Fruit fly (Drosophila melanogaster) whole organism, embryonic: ENCODE data around the gene syd.
A peak's percentile ranks its signal among the peaks of the same experiment; 100 is the strongest.

ENCODE experiments used
- CG10959 ChIP-seq: fragments of 200-800 bp; sonication (Bioruptor generic); IDR thresholded peaks from 2 replicates; pipeline ENCODE4 v1.3.6; 2022; ENCODE audit warnings: missing biosample characterization, missing genetic modification characterization
- CG12071 ChIP-seq: fragments of 200-800 bp; sonication (Bioruptor generic); optimal IDR thresholded peaks from 3 replicates; lab custom pipeline; 2018; ENCODE audit warnings: missing biosample characterization, mild to moderate bottlenecking, missing genetic modification characterization
- CG12391 ChIP-seq: fragments of 200-800 bp; sonication (Bioruptor generic); optimal IDR thresholded peaks from 3 replicates; lab custom pipeline; 2018; ENCODE audit warnings: missing biosample characterization, mild to moderate bottlenecking, missing genetic modification characterization, moderate library complexity
- CG12769 ChIP-seq: fragments of 200-800 bp; sonication (Bioruptor generic); optimal IDR thresholded peaks from 2 replicates; lab custom pipeline; 2019; ENCODE audit warnings: missing biosample characterization, mild to moderate bottlenecking, missing genetic modification characterization, moderate library complexity
- CG13775 ChIP-seq: fragments of 200-800 bp; sonication (Bioruptor generic); optimal IDR thresholded peaks from 3 replicates; lab custom pipeline; 2017; ENCODE audit warnings: missing biosample characterization, mild to moderate bottlenecking, missing genetic modification characterization
- CG1529 ChIP-seq: fragments of 200-800 bp; sonication (Bioruptor generic); optimal IDR thresholded peaks from 3 replicates; lab custom pipeline; 2018; ENCODE audit warnings: missing biosample characterization, missing genetic modification characterization
- CG15696 ChIP-seq: fragments of 200-800 bp; sonication (Bioruptor generic); optimal IDR thresholded peaks from 2 replicates; lab custom pipeline; 2019; ENCODE audit warnings: missing biosample characterization, mild to moderate bottlenecking, missing genetic modification characterization, moderate library complexity
- CG1602 ChIP-seq: fragments of 200-800 bp; sonication (Bioruptor generic); optimal IDR thresholded peaks from 3 replicates; lab custom pipeline; 2016; ENCODE audit warnings: missing biosample characterization, missing genetic modification characterization
- CG17385 ChIP-seq: fragments of 200-800 bp; sonication (Bioruptor generic); optimal IDR thresholded peaks from 3 replicates; lab custom pipeline; 2018; ENCODE audit warnings: missing biosample characterization, mild to moderate bottlenecking, missing genetic modification characterization
- CG17829 ChIP-seq: fragments of 200-800 bp; optimal IDR thresholded peaks from 2 replicates; lab custom pipeline; 2019; ENCODE audit warnings: missing biosample characterization, mild to moderate bottlenecking, missing genetic modification characterization, moderate library complexity
- CG1832 ChIP-seq: fragments of 200-800 bp; sonication (Bioruptor generic); optimal IDR thresholded peaks from 2 replicates; lab custom pipeline; 2017; ENCODE audit warnings: missing biosample characterization, mild to moderate bottlenecking, missing genetic modification characterization, inconsistent platforms
- CG30020 ChIP-seq: fragments of 200-800 bp; optimal IDR thresholded peaks from 2 replicates; lab custom pipeline; 2019; ENCODE audit warnings: missing biosample characterization, mild to moderate bottlenecking, missing genetic modification characterization, moderate library complexity
- CG30403 ChIP-seq: fragments of 200-800 bp; sonication (Bioruptor generic); optimal IDR thresholded peaks from 3 replicates; lab custom pipeline; 2016; ENCODE audit warnings: missing biosample characterization, missing genetic modification characterization
- CG31388 ChIP-seq: fragments of 200-800 bp; sonication (Bioruptor generic); optimal IDR thresholded peaks from 2 replicates; lab custom pipeline; 2016; ENCODE audit warnings: missing biosample characterization, missing genetic modification characterization
- CG31441 ChIP-seq: fragments of 200-800 bp; sonication (Bioruptor generic); IDR thresholded peaks from 2 replicates; pipeline ENCODE4 v1.3.6; 2022; ENCODE audit warnings: missing biosample characterization, missing genetic modification characterization
- CG33557 ChIP-seq: fragments of 200-800 bp; sonication (Bioruptor generic); optimal IDR thresholded peaks from 2 replicates; lab custom pipeline; 2019; ENCODE audit warnings: missing biosample characterization, mild to moderate bottlenecking, missing genetic modification characterization, moderate library complexity
- CG34422 ChIP-seq: fragments of 200-800 bp; sonication (Bioruptor generic); IDR thresholded peaks from 3 replicates; pipeline ENCODE4 v1.3.6; 2022; ENCODE audit warnings: missing biosample characterization, missing genetic modification characterization
- CG3847 ChIP-seq: fragments of 200-800 bp; sonication (Bioruptor generic); IDR thresholded peaks from 2 replicates; pipeline ENCODE4 v1.3.6; 2022; ENCODE audit warnings: missing biosample characterization, missing genetic modification characterization
- CG4404 ChIP-seq: fragments of 200-800 bp; sonication (Bioruptor generic); IDR thresholded peaks from 2 replicates; pipeline ENCODE4 v1.3.6; 2022; ENCODE audit warnings: missing biosample characterization, missing genetic modification characterization
- CG4707 ChIP-seq: fragments of 200-800 bp; sonication (Bioruptor generic); optimal IDR thresholded peaks from 2 replicates; lab custom pipeline; 2018; ENCODE audit warnings: missing biosample characterization, mild to moderate bottlenecking, missing genetic modification characterization, moderate library complexity
- CG7556 ChIP-seq: fragments of 200-800 bp; sonication (Bioruptor generic); optimal IDR thresholded peaks from 2 replicates; lab custom pipeline; 2017; ENCODE audit warnings: missing biosample characterization, mild to moderate bottlenecking, missing genetic modification characterization
- CG8388 ChIP-seq: fragments of 200-800 bp; sonication (Bioruptor generic); optimal IDR thresholded peaks from 2 replicates; lab custom pipeline; 2019; ENCODE audit warnings: missing biosample characterization, mild to moderate bottlenecking, missing genetic modification characterization, moderate library complexity
- CG8924 ChIP-seq: fragments of 200-800 bp; optimal IDR thresholded peaks from 3 replicates; lab custom pipeline; 2019; ENCODE audit warnings: missing biosample characterization, mild to moderate bottlenecking, missing genetic modification characterization, moderate library complexity
- Chrac-16 ChIP-seq: fragments of 200-800 bp; sonication (Bioruptor generic); optimal IDR thresholded peaks from 3 replicates; lab custom pipeline; 2016; ENCODE audit warnings: missing biosample characterization, missing genetic modification characterization
- D ChIP-seq, 2 experiments: fragments of 200-800 bp in 1 of 2; fragments of >200 bp in 1 of 2; sonication (Bioruptor generic) in 1 of 2; optimal IDR thresholded peaks; 2 replicates in 1 of 2; 3 replicates in 1 of 2; lab custom pipeline; 2017; ENCODE audit warnings: mild to moderate bottlenecking in 1 of 2, missing biosample characterization in 1 of 2, missing genetic modification characterization in 1 of 2, missing genetic modification reagents in 1 of 2
- Dbx ChIP-seq: fragments of 200-800 bp; sonication (Bioruptor generic); IDR thresholded peaks from 3 replicates; pipeline ENCODE4 v1.3.6; 2022; ENCODE audit warnings: missing biosample characterization, missing genetic modification characterization
- HmgD ChIP-seq: fragments of 200-800 bp; sonication (Bioruptor generic); optimal IDR thresholded peaks from 3 replicates; lab custom pipeline; 2016; ENCODE audit warnings: missing biosample characterization, missing genetic modification characterization
- Med ChIP-seq: fragments of 200-800 bp; sonication (Bioruptor generic); peaks from one replicate; lab custom pipeline; 2016; ENCODE audit warnings: missing biosample characterization, missing genetic modification characterization, mild to moderate bottlenecking, inconsistent platforms, moderate library complexity
- Xrp1 ChIP-seq: fragments of 200-800 bp; sonication (Bioruptor generic); IDR thresholded peaks from 2 replicates; pipeline ENCODE4 v1.3.6; 2022; ENCODE audit warnings: missing biosample characterization, missing genetic modification characterization
- ab ChIP-seq: fragments of 200-800 bp; sonication (Bioruptor generic); optimal IDR thresholded peaks from 2 replicates; lab custom pipeline; 2016; ENCODE audit warnings: missing biosample characterization, missing genetic modification characterization
- az2 ChIP-seq: fragments of 200-800 bp; sonication (Bioruptor generic); optimal IDR thresholded peaks from 3 replicates; lab custom pipeline; 2016; ENCODE audit warnings: missing biosample characterization, missing genetic modification characterization
- bsh ChIP-seq, 2 experiments: fragments of 200-800 bp; sonication (Bioruptor generic); optimal IDR thresholded peaks; 2 replicates each; lab custom pipeline; 2017 to 2018; ENCODE audit warnings: mild to moderate bottlenecking in 2 of 2, missing biosample characterization in 2 of 2, missing genetic modification characterization in 2 of 2, moderate library complexity in 1 of 2
- dm ChIP-seq: fragments of 200-800 bp; sonication (Bioruptor generic); optimal IDR thresholded peaks from 3 replicates; lab custom pipeline; 2016; ENCODE audit warnings: missing biosample characterization, missing genetic modification characterization
- dmrt11E ChIP-seq: fragments of 200-800 bp; sonication (Bioruptor generic); optimal IDR thresholded peaks from 3 replicates; lab custom pipeline; 2018; ENCODE audit warnings: missing biosample characterization, mild to moderate bottlenecking, missing genetic modification characterization, moderate library complexity
- dmrt99B ChIP-seq: fragments of 200-800 bp; sonication (Bioruptor generic); optimal IDR thresholded peaks from 2 replicates; lab custom pipeline; 2018; ENCODE audit warnings: missing biosample characterization, mild to moderate bottlenecking, missing genetic modification characterization, moderate library complexity
- fd96Cb ChIP-seq: fragments of 200-800 bp; sonication (Bioruptor generic); optimal IDR thresholded peaks from 2 replicates; lab custom pipeline; 2018; ENCODE audit warnings: missing biosample characterization, mild to moderate bottlenecking, missing genetic modification characterization, moderate library complexity
- fru ChIP-seq: fragments of >200 bp; optimal IDR thresholded peaks from 2 replicates; lab custom pipeline; 2017
- gcm2 ChIP-seq: fragments of 200-800 bp; sonication (Bioruptor generic); optimal IDR thresholded peaks from 2 replicates; lab custom pipeline; 2016; ENCODE audit warnings: missing biosample characterization, missing genetic modification characterization
- gem ChIP-seq: fragments of 200-800 bp; sonication (Bioruptor generic); optimal IDR thresholded peaks from 2 replicates; lab custom pipeline; 2019; ENCODE audit warnings: missing biosample characterization, mild to moderate bottlenecking, missing genetic modification characterization, moderate library complexity
- luna ChIP-seq: fragments of 200-800 bp; sonication (Bioruptor generic); optimal IDR thresholded peaks from 2 replicates; lab custom pipeline; 2016; ENCODE audit warnings: missing biosample characterization, missing genetic modification characterization
- mam ChIP-seq: fragments of 200-800 bp; sonication (Bioruptor generic); optimal IDR thresholded peaks from 3 replicates; lab custom pipeline; 2016; ENCODE audit warnings: missing biosample characterization, missing genetic modification characterization
- pan ChIP-seq, 4 experiments: fragments of >200 bp in 3 of 4; fragments of 200-800 bp in 1 of 4; sonication (Bioruptor generic) in 1 of 4; optimal IDR thresholded peaks in 3 of 4; IDR thresholded peaks in 1 of 4; 2 replicates each; pipeline versions ENCODE4 v1.3.6 to Lab custom; 2017 to 2022; ENCODE audit warnings: missing biosample characterization in 2 of 4, missing genetic modification characterization in 2 of 4, mixed read lengths in 1 of 4
- peb ChIP-seq: fragments of 200-800 bp; sonication (Bioruptor generic); IDR thresholded peaks from 2 replicates; pipeline ENCODE4 v1.3.6; 2022; ENCODE audit warnings: missing biosample characterization, missing genetic modification characterization
- pum ChIP-seq: fragments of 200-800 bp; sonication (Bioruptor generic); optimal IDR thresholded peaks from 2 replicates; lab custom pipeline; 2016; ENCODE audit warnings: missing biosample characterization, missing genetic modification characterization
- sens ChIP-seq: fragments of 200-800 bp; sonication (Bioruptor generic); peaks from one replicate; lab custom pipeline; 2016; ENCODE audit warnings: missing biosample characterization, missing genetic modification characterization
- sim ChIP-seq: fragments of 200-800 bp; sonication (Bioruptor generic); IDR thresholded peaks from 2 replicates; pipeline ENCODE4 v1.3.6; 2022; ENCODE audit warnings: missing biosample characterization, missing genetic modification characterization
- tx ChIP-seq: fragments of 200-800 bp; sonication (Bioruptor generic); optimal IDR thresholded peaks from 2 replicates; lab custom pipeline; 2016; ENCODE audit warnings: missing biosample characterization, missing genetic modification characterization
- zen ChIP-seq: fragments of 200-800 bp; sonication (Bioruptor generic); optimal IDR thresholded peaks from 3 replicates; lab custom pipeline; 2018; ENCODE audit warnings: missing biosample characterization, mild to moderate bottlenecking, missing genetic modification characterization, moderate library complexity
- zen2 ChIP-seq: fragments of 200-800 bp; sonication (Bioruptor generic); IDR thresholded peaks from 3 replicates; pipeline ENCODE4 v1.3.6; 2022; ENCODE audit warnings: missing biosample characterization, missing genetic modification characterization; ENCODE audit not compliant: partially characterized antibody

Gene syd

dm6 chr3L:7953728-7954127 is 17.8 kb upstream of the syd start (continued):
- TF ChIP-seq CG1832 (no peak), CG3847 (GFP tag; lab: Robert Waterston, UW) (no peak), CG31441 (peak; percentile 29; the same call in 1 of the 2 replicates), CG12769 (tag; lab: Kevin White, UChicago) (no peak), D (optimal IDR thresholded peaks at IDR 0.05; lab: Kevin White, UChicago) (no peak), D (GFP tag; optimal IDR thresholded peaks at IDR 0.05; lab: Kevin White, UChicago) (peak; percentile 37), fd96Cb (tag; lab: Kevin White, UChicago) (peak; percentile 3)

dm6 chr3L:7952978-7953377 is 17.1 kb upstream of the syd start:
- TF ChIP-seq luna (GFP tag; lab: Kevin White, UChicago) = no peak
- TF ChIP-seq Xrp1 (GFP tag; lab: Robert Waterston, UW) = peak; percentile 46; the same call in 1 of the 2 replicates
- no peak for TF ChIP-seq HmgD (GFP tag; lab: Kevin White, UChicago)
- TF ChIP-seq CG15696 = peak; percentile 27
- TF ChIP-seq sim = no peak
- TF ChIP-seq CG7556 (GFP tag; lab: Kevin White, UChicago) = peak; percentile 15
- peak; percentile 21 for TF ChIP-seq az2 (GFP tag; lab: Kevin White, UChicago)
- TF ChIP-seq CG12071 (GFP tag; lab: Kevin White, UChicago) = no peak
- TF ChIP-seq gem = peak; percentile 57
- TF ChIP-seq CG12391 = peak; percentile 36
- peak; percentile 45 for TF ChIP-seq CG17829 (tag; lab: Kevin White, UChicago)
- TF ChIP-seq fru (lab: Kevin White, UChicago) = no peak
- peak; percentile 15; the same call in 1 of the 2 replicates for TF ChIP-seq CG4404 (GFP tag; lab: Robert Waterston, UW)
- peak; percentile 84 for TF ChIP-seq sens (GFP tag; lab: Kevin White, UChicago)
- no peak for TF ChIP-seq CG31388 (GFP tag; lab: Kevin White, UChicago)
- peak in 1 of 2 experiments; percentile 37 for TF ChIP-seq bsh (GFP tag; optimal IDR thresholded peaks at IDR 0.05; lab: Kevin White, UChicago)
- TF ChIP-seq CG31441 = peak; percentile 60
- TF ChIP-seq zen (tag; lab: Kevin White, UChicago) = no peak
- no peak for TF ChIP-seq CG10959
- peak; percentile 11 for TF ChIP-seq CG30403 (GFP tag; lab: Kevin White, UChicago)
- peak; percentile 25 for TF ChIP-seq CG13775
- peak; percentile 12 for TF ChIP-seq CG8924 (tag; lab: Kevin White, UChicago)
- peak; percentile 9 for TF ChIP-seq CG33557 (GFP tag; lab: Kevin White, UChicago)
- TF ChIP-seq CG8388 (GFP tag; lab: Kevin White, UChicago) = peak; percentile 4
- no peak for TF ChIP-seq ab
- peak; percentile 11 for TF ChIP-seq CG17385 (GFP tag; lab: Kevin White, UChicago)
- peak; percentile 51 for TF ChIP-seq Med (GFP tag; lab: Kevin White, UChicago)
- TF ChIP-seq CG4707 (GFP tag; lab: Kevin White, UChicago) = peak; percentile 54
- TF ChIP-seq CG1529 = no peak
- no peak for TF ChIP-seq CG30020 (tag; lab: Kevin White, UChicago)
- TF ChIP-seq dmrt99B = peak; percentile 42
- TF ChIP-seq gcm2 (GFP tag; lab: Kevin White, UChicago) = no peak
- no peak for TF ChIP-seq pum (GFP tag; lab: Kevin White, UChicago)
- TF ChIP-seq CG34422 (GFP tag; lab: Robert Waterston, UW) = no peak
- no peak for TF ChIP-seq zen2 (GFP tag; lab: Robert Waterston, UW)
- no peak for TF ChIP-seq peb
- TF ChIP-seq dm (GFP tag; lab: Kevin White, UChicago) = no peak
- no peak for TF ChIP-seq Chrac-16
- no peak for TF ChIP-seq mam (GFP tag; lab: Kevin White, UChicago)
- peak; percentile 4 for TF ChIP-seq CG1602
- TF ChIP-seq dmrt11E (tag; lab: Kevin White, UChicago) = peak; percentile 69
- no peak for TF ChIP-seq tx
- no peak for TF ChIP-seq pan (optimal IDR thresholded peaks at IDR 0.05; lab: Kevin White, UChicago)
- TF ChIP-seq pan (GFP tag; optimal IDR thresholded peaks at IDR 0.05 in 1 of 2, IDR thresholded peaks at IDR 0.05 in 1 of 2) = no peak
- no peak for TF ChIP-seq Dbx (GFP tag; lab: Robert Waterston, UW)
- peak; percentile 52 for TF ChIP-seq fd96Cb (tag; lab: Kevin White, UChicago)
